Worm (Caenorhabditis elegans): ENCODE results near the gene msp-33.

ce11 chrII:4934954-4935353, 42.5 kb upstream of the msp-33 start, which contains the start of gene gst-30:
- no peak for TF ChIP-seq lin-35 (GFP tag; optimal IDR thresholded peaks at IDR 0.05)
- no peak for TF ChIP-seq nhr-77 (tag; optimal IDR thresholded peaks at IDR 0.05)
- no peak for TF ChIP-seq lir-3 (tag; optimal IDR thresholded peaks at IDR 0.05; ENCODE audit: poor library complexity)
- no peak for TF ChIP-seq elt-2 (tag; optimal IDR thresholded peaks at IDR 0.05)
- TF ChIP-seq snpc-4 (tag; optimal IDR thresholded peaks at IDR 0.05) = no peak
- no peak for TF ChIP-seq ztf-4 (tag; optimal IDR thresholded peaks at IDR 0.05)
- no peak for TF ChIP-seq lsy-2 (tag; optimal IDR thresholded peaks at IDR 0.05)
- TF ChIP-seq ztf-11 (tag; optimal IDR thresholded peaks at IDR 0.05) = no peak
- TF ChIP-seq pax-3 (tag; optimal IDR thresholded peaks at IDR 0.05) = no peak

Measured in whole organism, L1 larva.